Fruit fly (Drosophila melanogaster) whole organism, embryonic: ENCODE measurements around the gene CG17652.

Experiments
- Ada2b ChIP-seq: fragments of 200-800 bp; sonication (Bioruptor generic); IDR thresholded peaks from 2 replicates; pipeline ENCODE4 v1.3.6; 2022; ENCODE audit warnings: missing biosample characterization, missing genetic modification characterization
- B-H2 ChIP-seq: fragments of 200-800 bp; sonication (Bioruptor generic); optimal IDR thresholded peaks from 2 replicates; lab custom pipeline; 2018; ENCODE audit warnings: missing biosample characterization, mild to moderate bottlenecking, missing genetic modification characterization
- CG10274 ChIP-seq: fragments of 200-800 bp; sonication (Bioruptor generic); optimal IDR thresholded peaks from 3 replicates; lab custom pipeline; 2017; ENCODE audit warnings: missing biosample characterization, mild to moderate bottlenecking, missing genetic modification characterization
- CG11696 ChIP-seq: fragments of 200-800 bp; sonication (Bioruptor generic); IDR thresholded peaks from 2 replicates; pipeline ENCODE4 v1.3.6; 2022; ENCODE audit warnings: missing biosample characterization, missing genetic modification characterization
- CG12942 ChIP-seq: fragments of 200-800 bp; sonication (Bioruptor generic); optimal IDR thresholded peaks from 3 replicates; lab custom pipeline; 2016; ENCODE audit warnings: missing biosample characterization, missing genetic modification characterization
- CG1647 ChIP-seq: fragments of 200-800 bp; sonication (Bioruptor generic); optimal IDR thresholded peaks from 3 replicates; lab custom pipeline; 2016; ENCODE audit warnings: missing biosample characterization, missing genetic modification characterization
- CG31441 ChIP-seq: fragments of 200-800 bp; sonication (Bioruptor generic); IDR thresholded peaks from 2 replicates; pipeline ENCODE4 v1.3.6; 2022; ENCODE audit warnings: missing biosample characterization, missing genetic modification characterization
- CG3847 ChIP-seq: fragments of 200-800 bp; sonication (Bioruptor generic); IDR thresholded peaks from 2 replicates; pipeline ENCODE4 v1.3.6; 2022; ENCODE audit warnings: missing biosample characterization, missing genetic modification characterization
- CG5953 ChIP-seq: fragments of 200-800 bp; sonication (Bioruptor generic); IDR thresholded peaks from 2 replicates; pipeline ENCODE4 v1.3.6; 2022; ENCODE audit warnings: missing biosample characterization, missing genetic modification characterization
- CG7987 ChIP-seq: fragments of 200-800 bp; sonication (Bioruptor generic); optimal IDR thresholded peaks from 2 replicates; lab custom pipeline; 2018; ENCODE audit warnings: missing biosample characterization, mild to moderate bottlenecking, missing genetic modification characterization, moderate library complexity
- CG8359 ChIP-seq: fragments of 200-800 bp; sonication (Bioruptor generic); optimal IDR thresholded peaks from 2 replicates; lab custom pipeline; 2017; ENCODE audit warnings: missing biosample characterization, mild to moderate bottlenecking, missing genetic modification characterization, borderline replicate concordance
- CG9437 ChIP-seq: fragments of 200-800 bp; sonication (Bioruptor generic); optimal IDR thresholded peaks from 2 replicates; lab custom pipeline; 2018; ENCODE audit warnings: missing biosample characterization, mild to moderate bottlenecking, missing genetic modification characterization
- Doc3 ChIP-seq: fragments of 200-800 bp; sonication (Bioruptor generic); IDR thresholded peaks from 3 replicates; pipeline ENCODE4 v1.3.6; 2022; ENCODE audit warnings: missing biosample characterization, missing genetic modification characterization; ENCODE audit not compliant: partially characterized antibody
- Eip74EF ChIP-seq, 2 experiments: fragments of 200-800 bp in 1 of 2; fragments of >200 bp in 1 of 2; sonication (Bioruptor generic) in 1 of 2; optimal IDR thresholded peaks; 2 replicates each; lab custom pipeline; 2017 to 2019; ENCODE audit warnings: missing biosample characterization in 2 of 2, missing genetic modification characterization in 2 of 2, mild to moderate bottlenecking in 1 of 2, moderate library complexity in 1 of 2
- HmgZ ChIP-seq: fragments of 200-800 bp; sonication (Bioruptor generic); optimal IDR thresholded peaks from 2 replicates; lab custom pipeline; 2018; ENCODE audit warnings: missing biosample characterization, mild to moderate bottlenecking, missing genetic modification characterization
- Hsf ChIP-seq: fragments of 200-800 bp; sonication (Bioruptor generic); optimal IDR thresholded peaks from 3 replicates; lab custom pipeline; 2016; ENCODE audit warnings: missing biosample characterization, missing genetic modification characterization
- Med ChIP-seq: fragments of 200-800 bp; sonication (Bioruptor generic); peaks from one replicate; lab custom pipeline; 2016; ENCODE audit warnings: missing biosample characterization, missing genetic modification characterization, mild to moderate bottlenecking, inconsistent platforms, moderate library complexity
- Pdp1 ChIP-seq, 2 experiments: fragments of 200-800 bp; sonication (Bioruptor generic); optimal IDR thresholded peaks; 3 replicates each; lab custom pipeline; 2016; ENCODE audit warnings: missing biosample characterization in 2 of 2, missing genetic modification characterization in 2 of 2, mild to moderate bottlenecking in 1 of 2, moderate library complexity in 1 of 2
- Sox102F ChIP-seq: fragments of 200-800 bp; sonication (Bioruptor generic); optimal IDR thresholded peaks from 2 replicates; lab custom pipeline; 2018; ENCODE audit warnings: missing biosample characterization, mild to moderate bottlenecking, missing genetic modification characterization, moderate library complexity
- TFAM ChIP-seq: fragments of 200-800 bp; sonication (Bioruptor generic); optimal IDR thresholded peaks from 2 replicates; lab custom pipeline; 2017; ENCODE audit warnings: missing biosample characterization, missing genetic modification characterization, inconsistent platforms
- Taf1 ChIP-seq: fragments of 200-800 bp; sonication (Bioruptor generic); IDR thresholded peaks from 2 replicates; pipeline ENCODE4 v1.3.6; 2022; ENCODE audit warnings: missing biosample characterization, missing genetic modification characterization
- Vsx1 ChIP-seq: fragments of 200-800 bp; sonication (Bioruptor generic); optimal IDR thresholded peaks from 2 replicates; lab custom pipeline; 2017; ENCODE audit warnings: missing biosample characterization, mild to moderate bottlenecking, missing genetic modification characterization, missing genetic modification reagents
- ap ChIP-seq: fragments of 200-800 bp; sonication (Bioruptor generic); IDR thresholded peaks from 2 replicates; pipeline ENCODE4 v1.3.6; 2022; ENCODE audit warnings: missing biosample characterization, missing genetic modification characterization
- ash1 ChIP-seq: fragments of 200-800 bp; sonication (Bioruptor generic); optimal IDR thresholded peaks from 2 replicates; lab custom pipeline; 2018; ENCODE audit warnings: missing biosample characterization, mild to moderate bottlenecking, missing genetic modification characterization
- cg ChIP-seq: fragments of 200-800 bp; sonication (Bioruptor generic); optimal IDR thresholded peaks from 3 replicates; lab custom pipeline; 2019; ENCODE audit warnings: missing biosample characterization, mild to moderate bottlenecking, missing genetic modification characterization, moderate library complexity
- chinmo ChIP-seq: fragments of 200-800 bp; sonication (Bioruptor generic); IDR thresholded peaks from 4 replicates; pipeline ENCODE4 v1.3.6; 2022; ENCODE audit warnings: missing biosample characterization, missing genetic modification characterization; ENCODE audit not compliant: partially characterized antibody
- chm ChIP-seq: fragments of 200-800 bp; sonication (Bioruptor generic); IDR thresholded peaks from 2 replicates; pipeline ENCODE4 v1.3.6; 2022; ENCODE audit warnings: missing biosample characterization, missing genetic modification characterization
- ems ChIP-seq: fragments of 200-800 bp; sonication (Bioruptor generic); optimal IDR thresholded peaks from 3 replicates; lab custom pipeline; 2016; ENCODE audit warnings: missing biosample characterization, missing genetic modification characterization
- exex ChIP-seq: fragments of 200-800 bp; sonication (Bioruptor generic); optimal IDR thresholded peaks from 4 replicates; lab custom pipeline; 2018; ENCODE audit warnings: missing biosample characterization, mild to moderate bottlenecking, missing genetic modification characterization, moderate library complexity
- fd96Cb ChIP-seq: fragments of 200-800 bp; sonication (Bioruptor generic); optimal IDR thresholded peaks from 2 replicates; lab custom pipeline; 2018; ENCODE audit warnings: missing biosample characterization, mild to moderate bottlenecking, missing genetic modification characterization, moderate library complexity
- grau ChIP-seq: fragments of 200-800 bp; optimal IDR thresholded peaks from 3 replicates; lab custom pipeline; 2019; ENCODE audit warnings: missing biosample characterization, mild to moderate bottlenecking, missing genetic modification characterization, moderate library complexity
- grn ChIP-seq: fragments of 200-800 bp; sonication (Bioruptor generic); optimal IDR thresholded peaks from 3 replicates; lab custom pipeline; 2017; ENCODE audit warnings: missing biosample characterization, missing genetic modification characterization
- gt ChIP-seq: fragments of 200-800 bp; sonication (Bioruptor generic); IDR thresholded peaks from 2 replicates; pipeline ENCODE4 v1.3.6; 2022; ENCODE audit warnings: missing biosample characterization, missing genetic modification characterization
- jigr1 ChIP-seq: fragments of 200-800 bp; sonication (Bioruptor generic); IDR thresholded peaks from 3 replicates; pipeline ENCODE4 v1.3.6; 2022; ENCODE audit warnings: missing biosample characterization, missing genetic modification characterization
- lbe ChIP-seq: fragments of 200-800 bp; sonication (Bioruptor generic); optimal IDR thresholded peaks from 2 replicates; lab custom pipeline; 2016; ENCODE audit warnings: missing biosample characterization, mild to moderate bottlenecking, missing genetic modification characterization
- pita ChIP-seq: fragments of 200-800 bp; sonication (Bioruptor generic); optimal IDR thresholded peaks from 2 replicates; lab custom pipeline; 2017; ENCODE audit warnings: missing biosample characterization, mild to moderate bottlenecking, missing genetic modification characterization
- pros ChIP-seq: fragments of 200-800 bp; sonication (Bioruptor generic); optimal IDR thresholded peaks from 3 replicates; lab custom pipeline; 2019; ENCODE audit warnings: missing biosample characterization, mild to moderate bottlenecking, missing genetic modification characterization, moderate library complexity
- psq ChIP-seq: fragments of 200-800 bp; sonication (Bioruptor generic); optimal IDR thresholded peaks from 2 replicates; lab custom pipeline; 2017; ENCODE audit warnings: missing biosample characterization, missing genetic modification characterization
- pzg ChIP-seq: fragments of 200-800 bp; sonication (Bioruptor generic); optimal IDR thresholded peaks from 3 replicates; lab custom pipeline; 2018; ENCODE audit warnings: missing biosample characterization, mild to moderate bottlenecking, missing genetic modification characterization, moderate library complexity
- rib ChIP-seq: fragments of 200-800 bp; sonication (Bioruptor generic); IDR thresholded peaks from 2 replicates; pipeline ENCODE4 v1.3.6; 2022; ENCODE audit warnings: missing biosample characterization, missing genetic modification characterization
- sd ChIP-seq: fragments of 200-800 bp; sonication (Bioruptor generic); optimal IDR thresholded peaks from 3 replicates; lab custom pipeline; 2018; ENCODE audit warnings: missing biosample characterization, mild to moderate bottlenecking, missing genetic modification characterization, moderate library complexity
- sima ChIP-seq: fragments of 200-800 bp; sonication (Bioruptor generic); optimal IDR thresholded peaks from 2 replicates; lab custom pipeline; 2016; ENCODE audit warnings: missing biosample characterization, missing genetic modification characterization
- sob ChIP-seq: fragments of 200-800 bp; sonication (Bioruptor generic); IDR thresholded peaks from 2 replicates; pipeline ENCODE4 v1.3.6; 2022; ENCODE audit warnings: missing biosample characterization, missing genetic modification characterization
- sug ChIP-seq: fragments of 200-800 bp; optimal IDR thresholded peaks from 2 replicates; lab custom pipeline; 2019; ENCODE audit warnings: missing biosample characterization, mild to moderate bottlenecking, missing genetic modification characterization, moderate library complexity
- trem ChIP-seq: fragments of 200-800 bp; optimal IDR thresholded peaks from 3 replicates; lab custom pipeline; 2019; ENCODE audit warnings: missing biosample characterization, mild to moderate bottlenecking, missing genetic modification characterization, moderate library complexity
- trh ChIP-seq: fragments of 200-800 bp; sonication (Bioruptor generic); optimal IDR thresholded peaks from 2 replicates; lab custom pipeline; 2016; ENCODE audit warnings: missing biosample characterization, missing genetic modification characterization

The CG17652 gene

DNA sequence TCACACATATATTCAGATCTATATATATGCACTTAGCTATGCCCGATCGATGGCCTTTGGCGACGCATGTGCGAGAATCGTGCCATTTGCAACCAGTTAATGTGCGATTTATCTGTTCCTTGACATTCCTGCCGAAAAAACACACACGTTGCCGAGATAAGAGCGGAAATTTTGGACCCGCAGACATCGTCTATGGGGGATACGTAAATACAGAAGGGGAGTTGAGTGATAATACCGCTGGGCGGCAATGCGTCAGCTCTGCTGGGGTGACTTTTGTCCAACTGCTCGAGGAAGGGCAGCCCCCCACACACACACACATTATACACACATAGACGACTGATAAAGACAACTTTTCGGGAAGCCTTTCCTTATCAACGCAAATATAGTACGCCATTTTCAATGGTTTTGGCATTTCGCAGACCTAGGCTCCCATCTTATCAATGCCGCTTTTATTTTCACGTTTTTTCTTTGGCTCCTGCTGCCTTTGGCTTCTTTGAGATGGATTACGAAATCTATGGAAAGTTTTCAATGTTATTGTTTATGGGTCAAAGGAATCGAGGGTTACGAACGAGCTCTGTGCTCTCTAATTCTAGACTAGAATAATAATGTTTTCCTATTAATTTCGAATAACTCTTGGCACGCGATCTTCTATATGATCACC, 11.2 kb downstream of the CG17652 start (continued):
- TF ChIP-seq fd96Cb (tag; lab: Kevin White, UChicago) (no peak), grn (peak; percentile 12), ash1 (GFP tag; lab: Kevin White, UChicago) (no peak), CG31441 (no peak), sug (peak; percentile 98), CG8359 (GFP tag; lab: Kevin White, UChicago) (no peak), exex (peak; percentile 58), cg (GFP tag; lab: Kevin White, UChicago) (peak; percentile 13), CG7987 (GFP tag; lab: Kevin White, UChicago) (peak; percentile 8), Vsx1 (GFP tag; lab: Kevin White, UChicago) (no peak), pzg (GFP tag; lab: Kevin White, UChicago) (no peak), B-H2 (GFP tag; lab: Kevin White, UChicago) (no peak), sd (peak; percentile 96), rib (GFP tag; lab: Robert Waterston, UW) (peak; percentile 76; the same call in 1 of the 2 replicates)
- TF ChIP-seq, all 482 proteins: peak for 22

dm6 chr2L:1719971-1720370, 12.2 kb downstream of the CG17652 start:
- TF ChIP-seq Pdp1 (GFP tag; optimal IDR thresholded peaks at IDR 0.05; lab: Kevin White, UChicago) (peak in 1 of 2 experiments; percentile 49), CG12942 (GFP tag; lab: Kevin White, UChicago) (no peak), Med (peak; percentile 46), chm (GFP tag; lab: Robert Waterston, UW) (no peak), rib (GFP tag; lab: Robert Waterston, UW) (no peak), chinmo (GFP tag; lab: Robert Waterston, UW) (0 out of 4 replicates have a peak, but pooled peaks have one; percentile 57), sug (peak; percentile 38)

DNA sequence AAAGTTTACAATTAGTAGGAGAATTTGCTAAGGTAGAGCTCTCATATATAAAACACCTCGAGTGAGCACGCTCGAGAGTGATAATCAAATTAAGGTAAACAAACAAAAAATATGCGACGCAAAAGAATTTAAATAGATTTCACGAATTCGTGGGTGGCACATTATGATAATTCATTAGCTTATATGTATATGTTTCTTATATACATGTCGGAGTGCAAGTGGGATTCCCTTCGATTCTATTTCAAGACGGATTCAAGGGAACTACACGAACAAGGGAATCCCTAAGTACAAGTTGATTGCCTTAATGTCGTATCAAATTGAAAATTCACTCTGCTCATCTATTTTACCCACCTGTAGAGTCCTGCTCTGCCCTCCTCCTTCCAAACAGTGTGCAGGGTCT, 14.9 kb downstream of the CG17652 start:
- TF ChIP-seq pros (GFP tag; lab: Kevin White, UChicago) (no peak), trh (no peak), Taf1 (no peak), CG9437 (GFP tag; lab: Kevin White, UChicago) (no peak), Doc3 (no peak), gt (GFP tag; lab: Robert Waterston, UW) (no peak), sob (GFP tag; lab: Robert Waterston, UW) (no peak), grau (no peak), CG3847 (no peak), ap (GFP tag; lab: Robert Waterston, UW) (no peak), trem (no peak), psq (GFP tag; lab: Kevin White, UChicago) (no peak), CG5953 (no peak), jigr1 (GFP tag; lab: Robert Waterston, UW) (no peak), Sox102F (GFP tag; lab: Kevin White, UChicago) (no peak)

DNA sequence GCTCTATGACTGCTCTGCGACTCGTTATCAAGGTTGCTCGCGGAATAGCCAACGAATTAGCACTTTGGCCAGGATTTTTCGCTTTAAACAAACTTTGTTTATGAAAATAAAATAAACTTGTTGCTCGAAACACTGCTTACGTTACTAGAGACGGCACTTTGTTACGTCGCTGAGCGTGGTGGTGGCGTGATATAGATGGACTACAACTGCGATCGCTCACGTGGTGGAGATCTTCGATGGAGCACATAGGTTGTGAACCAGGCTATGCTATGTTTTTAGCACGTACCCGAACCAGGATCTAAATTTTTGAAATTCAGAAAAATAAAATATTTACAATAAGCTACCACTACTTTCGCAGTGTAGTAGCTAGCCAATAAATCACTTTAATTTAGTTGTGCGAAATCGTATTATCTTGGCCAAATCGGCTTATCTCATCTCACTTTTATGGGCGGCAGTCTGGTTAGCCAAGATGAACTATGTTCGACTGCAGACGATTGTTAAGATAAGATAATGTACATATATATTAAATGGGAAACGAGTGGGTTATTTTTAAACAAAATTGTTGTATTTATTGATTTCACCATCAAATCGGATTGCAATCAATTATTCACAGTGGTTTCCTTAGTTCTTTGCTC, 16.3 kb downstream of the CG17652 start, which contains the start of gene frtz:
TSS of gene frtz (minus strand) at position 153 of the 635 bp plus-strand sequence.
- TF ChIP-seq Hsf (GFP tag; lab: Kevin White, UChicago) (no peak), CG11696 (GFP tag; lab: Robert Waterston, UW) (no peak), sima (GFP tag; lab: Kevin White, UChicago) (no peak), lbe (no peak), exex (peak; percentile 79), HmgZ (peak; percentile 60), Eip74EF (GFP tag; optimal IDR thresholded peaks at IDR 0.05; lab: Kevin White, UChicago) (no peak), Ada2b (GFP tag; lab: Robert Waterston, UW) (no peak), TFAM (GFP tag; lab: Kevin White, UChicago) (no peak), ems (GFP tag; lab: Kevin White, UChicago) (no peak), CG10274 (no peak), pita (GFP tag; lab: Kevin White, UChicago) (peak; percentile 85), CG1647 (GFP tag; lab: Kevin White, UChicago) (no peak)
